Fruit fly (Drosophila melanogaster) whole organism, embryonic: ENCODE measurements around the gene Tbcd.

Experiments
- Bdp1 ChIP-seq: fragments of 200-800 bp; sonication (Bioruptor generic); optimal IDR thresholded peaks from 3 replicates; lab custom pipeline; 2016; ENCODE audit warnings: missing biosample characterization, missing genetic modification characterization
- CG10543 ChIP-seq: fragments of 200-800 bp; sonication (Bioruptor generic); optimal IDR thresholded peaks from 3 replicates; lab custom pipeline; 2017; ENCODE audit warnings: missing biosample characterization, mild to moderate bottlenecking, missing genetic modification characterization, moderate library complexity
- CG17359 ChIP-seq: fragments of 200-800 bp; sonication (Bioruptor generic); optimal IDR thresholded peaks from 3 replicates; lab custom pipeline; 2018; ENCODE audit warnings: missing biosample characterization, mild to moderate bottlenecking, missing genetic modification characterization, moderate library complexity
- CG2678 ChIP-seq: fragments of 200-800 bp; sonication (Bioruptor generic); optimal IDR thresholded peaks from 3 replicates; lab custom pipeline; 2019; ENCODE audit warnings: missing biosample characterization, mild to moderate bottlenecking, missing genetic modification characterization, moderate library complexity
- CG32532 ChIP-seq: fragments of 200-800 bp; sonication (Bioruptor generic); IDR thresholded peaks from 2 replicates; pipeline ENCODE4 v1.3.6; 2022; ENCODE audit warnings: missing biosample characterization, missing genetic modification characterization
- CG34422 ChIP-seq: fragments of 200-800 bp; sonication (Bioruptor generic); IDR thresholded peaks from 3 replicates; pipeline ENCODE4 v1.3.6; 2022; ENCODE audit warnings: missing biosample characterization, missing genetic modification characterization
- CG42726 ChIP-seq: fragments of 200-800 bp; sonication (Bioruptor generic); IDR thresholded peaks from 2 replicates; pipeline ENCODE4 v1.3.6; 2022; ENCODE audit warnings: missing biosample characterization, missing genetic modification characterization; ENCODE audit not compliant: partially characterized antibody
- CG43689 ChIP-seq: fragments of 200-800 bp; sonication (Bioruptor generic); IDR thresholded peaks from 2 replicates; pipeline ENCODE4 v1.3.6; 2022; ENCODE audit warnings: missing biosample characterization, missing genetic modification characterization
- CG4707 ChIP-seq: fragments of 200-800 bp; sonication (Bioruptor generic); optimal IDR thresholded peaks from 2 replicates; lab custom pipeline; 2018; ENCODE audit warnings: missing biosample characterization, mild to moderate bottlenecking, missing genetic modification characterization, moderate library complexity
- CG7928 ChIP-seq: fragments of 200-800 bp; sonication (Bioruptor generic); optimal IDR thresholded peaks from 2 replicates; lab custom pipeline; 2017; ENCODE audit warnings: missing biosample characterization, mild to moderate bottlenecking, missing genetic modification characterization
- CG8089 ChIP-seq: fragments of 200-800 bp; sonication (Bioruptor generic); optimal IDR thresholded peaks from 3 replicates; lab custom pipeline; 2016; ENCODE audit warnings: missing biosample characterization, missing genetic modification characterization
- CG8359 ChIP-seq: fragments of 200-800 bp; sonication (Bioruptor generic); optimal IDR thresholded peaks from 2 replicates; lab custom pipeline; 2017; ENCODE audit warnings: missing biosample characterization, mild to moderate bottlenecking, missing genetic modification characterization, borderline replicate concordance
- CG9215 ChIP-seq: fragments of 200-800 bp; sonication (Bioruptor generic); IDR thresholded peaks from 2 replicates; pipeline ENCODE4 v1.3.6; 2022; ENCODE audit warnings: missing biosample characterization, missing genetic modification characterization
- Dad ChIP-seq: fragments of 200-800 bp; sonication (Bioruptor generic); optimal IDR thresholded peaks from 3 replicates; lab custom pipeline; 2016; ENCODE audit warnings: missing biosample characterization, missing genetic modification characterization
- Dfd ChIP-seq, 2 experiments: fragments of >200 bp; optimal IDR thresholded peaks; 2 replicates each; lab custom pipeline; 2017; ENCODE audit warnings: missing biosample characterization in 2 of 2, missing genetic modification characterization in 2 of 2
- Dip2 ChIP-seq: fragments of 200-800 bp; sonication (Bioruptor generic); IDR thresholded peaks from 2 replicates; pipeline ENCODE4 v1.3.6; 2022; ENCODE audit warnings: missing biosample characterization, missing genetic modification characterization
- Doc2 ChIP-seq: fragments of 200-800 bp; sonication (Bioruptor generic); IDR thresholded peaks from 2 replicates; pipeline ENCODE4 v1.3.6; 2022; ENCODE audit warnings: missing biosample characterization, missing genetic modification characterization
- Drgx ChIP-seq: fragments of 200-800 bp; sonication (Bioruptor generic); IDR thresholded peaks from 2 replicates; pipeline ENCODE4 v1.3.6; 2022; ENCODE audit warnings: missing biosample characterization, missing genetic modification characterization
- Ets65A ChIP-seq: fragments of 200-800 bp; sonication (Bioruptor generic); peaks from one replicate; lab custom pipeline; 2016; ENCODE audit warnings: missing biosample characterization, missing genetic modification characterization
- HLH4C ChIP-seq: fragments of 200-800 bp; sonication (Bioruptor generic); IDR thresholded peaks from 3 replicates; pipeline ENCODE4 v1.3.6; 2022; ENCODE audit warnings: missing biosample characterization, missing genetic modification characterization; ENCODE audit not compliant: partially characterized antibody
- NC2α ChIP-seq: fragments of 200-800 bp; sonication (Bioruptor generic); optimal IDR thresholded peaks from 2 replicates; lab custom pipeline; 2016; ENCODE audit warnings: missing biosample characterization, missing genetic modification characterization
- Nf-YB ChIP-seq: fragments of 200-800 bp; sonication (Bioruptor generic); optimal IDR thresholded peaks from 3 replicates; lab custom pipeline; 2019; ENCODE audit warnings: missing biosample characterization, mild to moderate bottlenecking, missing genetic modification characterization, moderate library complexity
- Scr ChIP-seq: fragments of 200-800 bp; sonication (Bioruptor generic); IDR thresholded peaks from 2 replicates; pipeline ENCODE4 v1.3.6; 2022; ENCODE audit warnings: missing biosample characterization, missing genetic modification characterization; ENCODE audit not compliant: partially characterized antibody
- Sox100B ChIP-seq: fragments of 200-800 bp; sonication (Bioruptor generic); optimal IDR thresholded peaks from 3 replicates; lab custom pipeline; 2018; ENCODE audit warnings: missing biosample characterization, mild to moderate bottlenecking, missing genetic modification characterization
- Sox102F ChIP-seq: fragments of 200-800 bp; sonication (Bioruptor generic); optimal IDR thresholded peaks from 2 replicates; lab custom pipeline; 2018; ENCODE audit warnings: missing biosample characterization, mild to moderate bottlenecking, missing genetic modification characterization, moderate library complexity
- Xbp1 ChIP-seq: fragments of 200-800 bp; sonication (Bioruptor generic); optimal IDR thresholded peaks from 3 replicates; lab custom pipeline; 2016; ENCODE audit warnings: missing biosample characterization, mild to moderate bottlenecking, missing genetic modification characterization
- Xrp1 ChIP-seq: fragments of 200-800 bp; sonication (Bioruptor generic); IDR thresholded peaks from 2 replicates; pipeline ENCODE4 v1.3.6; 2022; ENCODE audit warnings: missing biosample characterization, missing genetic modification characterization
- abd-A ChIP-seq: fragments of 200-800 bp; sonication (Bioruptor generic); optimal IDR thresholded peaks from 3 replicates; lab custom pipeline; 2019; ENCODE audit warnings: missing biosample characterization, mild to moderate bottlenecking, missing genetic modification characterization, moderate library complexity
- ash1 ChIP-seq: fragments of 200-800 bp; sonication (Bioruptor generic); optimal IDR thresholded peaks from 2 replicates; lab custom pipeline; 2018; ENCODE audit warnings: missing biosample characterization, mild to moderate bottlenecking, missing genetic modification characterization
- cas ChIP-seq: fragments of 200-800 bp; sonication (Bioruptor generic); IDR thresholded peaks from 2 replicates; pipeline ENCODE4 v1.3.6; 2022; ENCODE audit warnings: missing biosample characterization, missing genetic modification characterization
- crc ChIP-seq: fragments of 200-800 bp; sonication (Bioruptor generic); optimal IDR thresholded peaks from 2 replicates; lab custom pipeline; 2016; ENCODE audit warnings: missing biosample characterization, missing genetic modification characterization
- emc ChIP-seq: fragments of 200-800 bp; sonication (Bioruptor generic); optimal IDR thresholded peaks from 2 replicates; lab custom pipeline; 2016; ENCODE audit warnings: missing biosample characterization, missing genetic modification characterization
- esg ChIP-seq: fragments of 200-800 bp; sonication (Bioruptor generic); conservative IDR thresholded peaks from 2 replicates; pipeline ENCODE4 v1.3.6; 2022; ENCODE audit warnings: missing biosample characterization, missing genetic modification characterization
- ewg ChIP-seq: fragments of 200-800 bp; sonication (Bioruptor generic); optimal IDR thresholded peaks from 3 replicates; lab custom pipeline; 2017; ENCODE audit warnings: mild to moderate bottlenecking, missing biosample characterization, missing genetic modification reagents, missing genetic modification characterization
- eyg ChIP-seq: fragments of 200-800 bp; sonication (Bioruptor generic); optimal IDR thresholded peaks from 3 replicates; lab custom pipeline; 2016; ENCODE audit warnings: missing biosample characterization, missing genetic modification characterization
- grau ChIP-seq: fragments of 200-800 bp; optimal IDR thresholded peaks from 3 replicates; lab custom pipeline; 2019; ENCODE audit warnings: missing biosample characterization, mild to moderate bottlenecking, missing genetic modification characterization, moderate library complexity
- insv ChIP-seq, 2 experiments: fragments of 200-800 bp; sonication (Bioruptor generic); optimal IDR thresholded peaks; 3 replicates each; lab custom pipeline; 2016 to 2018; ENCODE audit warnings: missing biosample characterization in 2 of 2, missing genetic modification characterization in 2 of 2
- maf-S ChIP-seq: fragments of 200-800 bp; sonication (Bioruptor generic); optimal IDR thresholded peaks from 2 replicates; lab custom pipeline; 2016; ENCODE audit warnings: missing biosample characterization, missing genetic modification characterization
- mirr ChIP-seq: fragments of 200-800 bp; sonication (Bioruptor generic); optimal IDR thresholded peaks from 3 replicates; lab custom pipeline; 2018; ENCODE audit warnings: missing biosample characterization, mild to moderate bottlenecking, missing genetic modification characterization
- mld ChIP-seq: fragments of 200-800 bp; sonication (Bioruptor generic); IDR thresholded peaks from 3 replicates; pipeline ENCODE4 v1.3.6; 2022; ENCODE audit warnings: missing biosample characterization, missing genetic modification characterization; ENCODE audit not compliant: partially characterized antibody
- pum ChIP-seq: fragments of 200-800 bp; sonication (Bioruptor generic); optimal IDR thresholded peaks from 2 replicates; lab custom pipeline; 2016; ENCODE audit warnings: missing biosample characterization, missing genetic modification characterization
- sc ChIP-seq, 3 experiments: fragments of >200 bp in 2 of 3; fragments of 200-800 bp in 1 of 3; sonication (Bioruptor generic) in 1 of 3; optimal IDR thresholded peaks; 2 replicates in 2 of 3; 3 replicates in 1 of 3; lab custom pipeline; 2017; ENCODE audit warnings: mild to moderate bottlenecking in 1 of 3, missing biosample characterization in 1 of 3, missing genetic modification characterization in 1 of 3, missing genetic modification reagents in 1 of 3
- scrt ChIP-seq: fragments of 200-800 bp; sonication (Bioruptor generic); optimal IDR thresholded peaks from 2 replicates; lab custom pipeline; 2018; ENCODE audit warnings: missing biosample characterization, mild to moderate bottlenecking, missing genetic modification characterization, moderate library complexity
- sens-2 ChIP-seq: fragments of 200-800 bp; sonication (Bioruptor generic); IDR thresholded peaks from 2 replicates; pipeline ENCODE4 v1.3.6; 2022; ENCODE audit warnings: missing biosample characterization, missing genetic modification characterization
- shn ChIP-seq: fragments of 200-800 bp; sonication (Bioruptor generic); optimal IDR thresholded peaks from 3 replicates; lab custom pipeline; 2016; ENCODE audit warnings: missing biosample characterization, missing genetic modification characterization
- slp2 ChIP-seq: fragments of 200-800 bp; sonication (Bioruptor generic); optimal IDR thresholded peaks from 2 replicates; lab custom pipeline; 2016; ENCODE audit warnings: missing biosample characterization, missing genetic modification characterization
- trem ChIP-seq: fragments of 200-800 bp; optimal IDR thresholded peaks from 3 replicates; lab custom pipeline; 2019; ENCODE audit warnings: missing biosample characterization, mild to moderate bottlenecking, missing genetic modification characterization, moderate library complexity
- vnd ChIP-seq: fragments of 200-800 bp; sonication (Bioruptor generic); IDR thresholded peaks from 3 replicates; pipeline ENCODE4 v1.3.6; 2022; ENCODE audit warnings: missing biosample characterization, missing genetic modification characterization; ENCODE audit not compliant: partially characterized antibody
- yki ChIP-seq: fragments of >200 bp; optimal IDR thresholded peaks from 3 replicates; lab custom pipeline; 2018
- zf30C ChIP-seq: fragments of 200-800 bp; sonication (Bioruptor generic); optimal IDR thresholded peaks from 3 replicates; lab custom pipeline; 2018; ENCODE audit warnings: missing biosample characterization, mild to moderate bottlenecking, missing genetic modification characterization

Gene Tbcd

DNA sequence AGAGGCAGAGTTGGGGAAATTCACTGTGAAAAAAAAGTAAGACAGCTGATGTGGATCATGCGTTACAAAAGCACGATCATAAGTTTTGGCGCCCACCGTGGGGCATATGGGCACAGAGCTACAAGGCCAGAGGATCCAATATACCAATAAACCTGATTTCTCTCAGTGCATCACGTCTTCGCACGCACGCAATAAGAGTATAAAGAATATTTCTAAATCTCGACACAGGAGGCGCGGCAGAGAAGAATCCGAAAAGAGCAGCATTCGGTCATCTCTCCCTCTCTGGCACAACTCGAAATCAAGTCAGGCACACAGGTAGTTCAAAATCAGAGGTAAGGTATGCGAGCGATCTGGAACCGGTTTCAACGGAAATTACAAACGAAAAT is 16.2 kb downstream of the Tbcd start (continued):
- TF ChIP-seq CG7928 (GFP tag; lab: Kevin White, UChicago) = peak; percentile 27
- peak; percentile 88 for TF ChIP-seq Dad
- TF ChIP-seq Sox100B (GFP tag; lab: Kevin White, UChicago) = peak; percentile 77
- peak; percentile 94 for TF ChIP-seq pum (GFP tag; lab: Kevin White, UChicago)
- peak; percentile 90 for TF ChIP-seq trem (tag; lab: Kevin White, UChicago)
- TF ChIP-seq Dfd (GFP tag; optimal IDR thresholded peaks at IDR 0.05; lab: Kevin White, UChicago) = no peak
- peak; percentile 89 for TF ChIP-seq Sox102F (GFP tag; lab: Kevin White, UChicago)
- TF ChIP-seq slp2 (GFP tag; lab: Kevin White, UChicago) = peak; percentile 90
- TF ChIP-seq scrt (GFP tag; lab: Kevin White, UChicago) = peak; percentile 60
- TF ChIP-seq CG9215 (GFP tag; lab: Robert Waterston, UW) = peak; percentile 80
- no peak for TF ChIP-seq CG10543 (GFP tag; lab: Kevin White, UChicago)
- peak; percentile 77 for TF ChIP-seq CG8359 (GFP tag; lab: Kevin White, UChicago)
- TF ChIP-seq CG2678 (tag; lab: Kevin White, UChicago) = peak; percentile 86
- peak; percentile 27; the same call in 1 of the 2 replicates for TF ChIP-seq Dip2
- peak; percentile 63 for TF ChIP-seq maf-S (GFP tag; lab: Kevin White, UChicago)
- TF ChIP-seq ewg (GFP tag; lab: Kevin White, UChicago) = peak; percentile 85
- TF ChIP-seq cas (GFP tag; lab: Robert Waterston, UW) = peak; percentile 78
- peak; percentile 89 for TF ChIP-seq shn
- TF ChIP-seq emc (GFP tag; lab: Kevin White, UChicago) = peak; percentile 75
- peak; percentile 85 for TF ChIP-seq Xbp1 (GFP tag; lab: Kevin White, UChicago)
- peak; percentile 87 for TF ChIP-seq CG17359
- TF ChIP-seq esg (GFP tag; lab: Robert Waterston, UW) = peak; percentile 85
- TF ChIP-seq HLH4C (GFP tag; lab: Robert Waterston, UW) = no peak
- peak; percentile 90 for TF ChIP-seq CG32532 (GFP tag; lab: Robert Waterston, UW)
- TF ChIP-seq CG4707 = peak; percentile 81
- peak; percentile 91 for TF ChIP-seq Drgx
- TF ChIP-seq eyg = peak; percentile 63
- peak; percentile 98 for TF ChIP-seq Xrp1 (GFP tag; lab: Robert Waterston, UW)
- peak; percentile 94 for TF ChIP-seq CG34422 (GFP tag; lab: Robert Waterston, UW)
- TF ChIP-seq ash1 (GFP tag; lab: Kevin White, UChicago) = peak; percentile 70
- TF ChIP-seq abd-A (tag; lab: Kevin White, UChicago) = peak; percentile 15
- TF ChIP-seq crc (GFP tag; lab: Kevin White, UChicago) = peak; percentile 81
- TF ChIP-seq Bdp1 (GFP tag; lab: Kevin White, UChicago) = peak; percentile 84
- TF ChIP-seq vnd (GFP tag; lab: Robert Waterston, UW) = no peak
- TF ChIP-seq mld = no peak
- peak; percentile 98 for TF ChIP-seq zf30C
- TF ChIP-seq CG43689 (GFP tag; lab: Robert Waterston, UW) = peak; percentile 65
- peak; percentile 93 for TF ChIP-seq NC2α
- TF ChIP-seq mirr = no peak
- peak; percentile 94 for TF ChIP-seq sens-2
- TF ChIP-seq sc (optimal IDR thresholded peaks at IDR 0.05; lab: Kevin White, UChicago) = no peak
- TF ChIP-seq sc (GFP tag; optimal IDR thresholded peaks at IDR 0.05; lab: Kevin White, UChicago) = peak; percentile 88
- TF ChIP-seq CG42726 (GFP tag; lab: Robert Waterston, UW) = peak; percentile 6; the same call in 1 of the 2 replicates
- TF ChIP-seq yki = no peak
- TF ChIP-seq grau (tag; lab: Kevin White, UChicago) = peak; percentile 82
- no peak for TF ChIP-seq Scr (GFP tag; lab: Robert Waterston, UW)
- TF ChIP-seq insv (GFP tag; optimal IDR thresholded peaks at IDR 0.05; lab: Kevin White, UChicago) = no peak
- peak; percentile 58 for TF ChIP-seq Nf-YB (GFP tag; lab: Kevin White, UChicago)
- TF ChIP-seq Doc2 (GFP tag; lab: Robert Waterston, UW) = peak; percentile 19; the same call in 1 of the 2 replicates
- TF ChIP-seq CG8089 (GFP tag; lab: Kevin White, UChicago) = peak; percentile 90
- peak; percentile 99 for TF ChIP-seq Ets65A (GFP tag; lab: Kevin White, UChicago)
